Fruit fly (Drosophila melanogaster): ENCODE data around the gene Nedd4.
A peak's percentile ranks its signal among the peaks of the same experiment; 100 is the strongest.

Gene Nedd4

dm6 chr3L:17532197-17532596 lies 2.3 kb downstream of the Nedd4 start (continued):
- no peak for TF ChIP-seq psq (GFP tag; optimal IDR thresholded peaks at IDR 0.05)
- 0 out of 2 replicates have a peak, but pooled peaks have one; percentile 20 for TF ChIP-seq CG31441 (GFP tag; IDR thresholded peaks at IDR 0.05)
- no peak for TF ChIP-seq Antp (GFP tag; optimal IDR thresholded peaks at IDR 0.05)
- no peak; the same call in 1 of the 2 replicates for TF ChIP-seq E2f2 (GFP tag; IDR thresholded peaks at IDR 0.05)
- TF ChIP-seq p53 (GFP tag; optimal IDR thresholded peaks at IDR 0.05) = no peak
- no peak for TF ChIP-seq br (optimal IDR thresholded peaks at IDR 0.05)
- TF ChIP-seq CG32767 (GFP tag; IDR thresholded peaks at IDR 0.05) = peak; percentile 46; the same call in 1 of the 2 replicates
- TF ChIP-seq gem (tag; optimal IDR thresholded peaks at IDR 0.05) = peak; percentile 77
- TF ChIP-seq Dip3 (GFP tag; optimal IDR thresholded peaks at IDR 0.05) = no peak
- TF ChIP-seq CG18764 (GFP tag; optimal IDR thresholded peaks at IDR 0.05) = no peak
- 0 out of 2 replicates have a peak, but pooled peaks have one; percentile 10 for TF ChIP-seq onecut (GFP tag; IDR thresholded peaks at IDR 0.05)
- no peak for TF ChIP-seq CG6175 (GFP tag; IDR thresholded peaks at IDR 0.05)
- TF ChIP-seq CoRest (tag; optimal IDR thresholded peaks at IDR 0.05) = peak; percentile 42
- no peak for TF ChIP-seq CG6683 (GFP tag; optimal IDR thresholded peaks at IDR 0.05)
- TF ChIP-seq cwo (GFP tag; optimal IDR thresholded peaks at IDR 0.05) = peak; percentile 15
- peak; percentile 4 for TF ChIP-seq Fer3 (tag; optimal IDR thresholded peaks at IDR 0.05)
- TF ChIP-seq bsh (GFP tag; optimal IDR thresholded peaks at IDR 0.05) = peak in 1 of 2 experiments; percentile 73
- TF ChIP-seq YL-1 (GFP tag; optimal IDR thresholded peaks at IDR 0.05) = no peak
- no peak for TF ChIP-seq gt (GFP tag; IDR thresholded peaks at IDR 0.05)
- no peak for TF ChIP-seq yki (optimal IDR thresholded peaks at IDR 0.05)
- TF ChIP-seq trh (GFP tag; optimal IDR thresholded peaks at IDR 0.05) = no peak
- no peak for TF ChIP-seq sug (tag; optimal IDR thresholded peaks at IDR 0.05)
- no peak for TF ChIP-seq CG14860 (GFP tag; IDR thresholded peaks at IDR 0.05; ENCODE audit: partially characterized antibody)
- no peak for TF ChIP-seq CG10565 (GFP tag; optimal IDR thresholded peaks at IDR 0.05)
- peak; percentile 49 for TF ChIP-seq nmo (GFP tag; optimal IDR thresholded peaks at IDR 0.05)
- TF ChIP-seq slou (GFP tag; optimal IDR thresholded peaks at IDR 0.05) = no peak
- TF ChIP-seq CG14965 (GFP tag; optimal IDR thresholded peaks at IDR 0.05; ENCODE audit: borderline replicate concordance) = no peak
- no peak for TF ChIP-seq Hr39 (optimal IDR thresholded peaks at IDR 0.05)
- TF ChIP-seq Hr3 (GFP tag; optimal IDR thresholded peaks at IDR 0.05) = peak; percentile 6
- peak; percentile 80 for TF ChIP-seq sens (GFP tag)
- TF ChIP-seq ken (GFP tag; IDR thresholded peaks at IDR 0.05) = no peak
- TF ChIP-seq ind (GFP tag; optimal IDR thresholded peaks at IDR 0.05) = no peak
- no peak for TF ChIP-seq seq (GFP tag; IDR thresholded peaks at IDR 0.05)
- peak; percentile 34 for TF ChIP-seq CG8924 (tag; optimal IDR thresholded peaks at IDR 0.05)
- peak; percentile 12 for TF ChIP-seq CG10267 (tag; optimal IDR thresholded peaks at IDR 0.05)
- no peak for TF ChIP-seq sob (GFP tag; IDR thresholded peaks at IDR 0.05)
- no peak for TF ChIP-seq luna (GFP tag; optimal IDR thresholded peaks at IDR 0.05)
- TF ChIP-seq CG11695 (GFP tag; IDR thresholded peaks at IDR 0.05) = peak; percentile 50; the same call in 1 of the 3 replicates
- TF ChIP-seq CG30403 (GFP tag; optimal IDR thresholded peaks at IDR 0.05) = peak; percentile 45
- TF ChIP-seq CG1792 (GFP tag; optimal IDR thresholded peaks at IDR 0.05) = no peak
- 0 out of 2 replicates have a peak, but pooled peaks have one; percentile 46 for TF ChIP-seq Awh (GFP tag; IDR thresholded peaks at IDR 0.05)
- peak; percentile 3 for TF ChIP-seq CG18599 (GFP tag; optimal IDR thresholded peaks at IDR 0.05)
- TF ChIP-seq CG17361 (GFP tag; IDR thresholded peaks at IDR 0.05) = peak; percentile 51; the same call in 2 of the 3 replicates
- TF ChIP-seq ems (GFP tag; optimal IDR thresholded peaks at IDR 0.05) = no peak
- no peak for TF ChIP-seq sqz (GFP tag; optimal IDR thresholded peaks at IDR 0.05)
- peak; percentile 58 for TF ChIP-seq dmrt99B (tag; optimal IDR thresholded peaks at IDR 0.05)
- TF ChIP-seq pan (optimal IDR thresholded peaks at IDR 0.05) = no peak
- TF ChIP-seq pan (GFP tag; optimal IDR thresholded peaks at IDR 0.05 in 1 of 2, IDR thresholded peaks at IDR 0.05 in 1 of 2) = peak in 1 of 2 experiments; percentile 67
- peak; percentile 44 for TF ChIP-seq Asciz (GFP tag; optimal IDR thresholded peaks at IDR 0.05)
- no peak for TF ChIP-seq CG10654 (GFP tag; optimal IDR thresholded peaks at IDR 0.05)
- no peak for TF ChIP-seq CG17912 (GFP tag; optimal IDR thresholded peaks at IDR 0.05)
- TF ChIP-seq lola (GFP tag; optimal IDR thresholded peaks at IDR 0.05) = peak in 1 of 3 experiments; percentile 40
